Fruit fly (Drosophila melanogaster) whole organism, embryonic: ENCODE data around the gene CG10874.

Source experiments
- Blimp-1 ChIP-seq: fragments of 200-800 bp; sonication (Bioruptor generic); optimal IDR thresholded peaks from 3 replicates; lab custom pipeline; 2018; ENCODE audit warnings: missing biosample characterization, missing genetic modification characterization, mild to moderate bottlenecking, moderate library complexity, missing genetic modification reagents
- CG16779 ChIP-seq: fragments of 200-800 bp; sonication (Bioruptor generic); IDR thresholded peaks from 2 replicates; pipeline ENCODE4 v1.3.6; 2022; ENCODE audit warnings: missing biosample characterization, missing genetic modification characterization
- Sry-β ChIP-seq: fragments of 200-800 bp; sonication (Bioruptor generic); optimal IDR thresholded peaks from 2 replicates; lab custom pipeline; 2018; ENCODE audit warnings: missing biosample characterization, mild to moderate bottlenecking, missing genetic modification characterization, moderate library complexity
- scrt ChIP-seq: fragments of 200-800 bp; sonication (Bioruptor generic); optimal IDR thresholded peaks from 2 replicates; lab custom pipeline; 2018; ENCODE audit warnings: missing biosample characterization, mild to moderate bottlenecking, missing genetic modification characterization, moderate library complexity

DNA sequence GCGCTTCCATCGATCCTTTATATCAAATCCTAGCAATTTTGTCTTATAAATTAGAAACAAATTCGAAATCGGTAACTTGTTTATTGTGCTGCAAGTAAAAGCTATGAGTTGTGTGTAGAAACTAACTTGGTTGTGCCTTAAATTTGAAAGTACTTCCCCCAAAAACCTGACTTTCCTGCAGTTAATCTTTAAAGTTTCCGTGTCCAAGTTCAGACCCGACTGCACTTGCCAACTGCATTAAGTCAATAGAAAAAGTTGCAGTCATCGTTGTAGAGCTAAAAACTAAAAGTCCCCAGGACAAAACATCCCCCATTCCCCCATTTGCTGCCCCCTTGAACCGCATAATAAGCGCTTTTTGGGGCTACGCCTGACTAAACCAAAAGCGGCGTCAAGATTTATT, 48.3 kb upstream of the CG10874 start, which contains the start of gene Tengl1:
- TF ChIP-seq Blimp-1 (GFP tag; lab: Kevin White, UChicago) (no peak), Sry-β (GFP tag; lab: Kevin White, UChicago) (no peak), scrt (GFP tag; lab: Kevin White, UChicago) (no peak), CG16779 (no peak)
